Worm (Caenorhabditis elegans): ENCODE measurements around the gene jmjd-3.2.

The jmjd-3.2 gene

ce11 chrX:14478743-14479428 lies 30.9 kb downstream of the jmjd-3.2 start, which contains the start of gene M163.11:
TSS of gene M163.11 (plus strand) at chrX:14479378.
- peak; percentile 48 for TF ChIP-seq dao-5 (tag; optimal IDR thresholded peaks at IDR 0.05)
- TF ChIP-seq W03F9.2 (tag; optimal IDR thresholded peaks at IDR 0.05) = no peak

- TF ChIP-seq dao-5 (tag; optimal IDR thresholded peaks at IDR 0.05) (no peak), him-1 (tag; optimal IDR thresholded peaks at IDR 0.05) (peak; percentile 4), W03F9.2 (tag; optimal IDR thresholded peaks at IDR 0.05) (peak; percentile 41)
These were observed 32.2 kb downstream of the jmjd-3.2 start, which contains the start of gene gfi-3 for ce11 chrX:14480248-14480647. TSS of gene gfi-3 (plus strand) at chrX:14480572.

- TF ChIP-seq dao-5 (tag; optimal IDR thresholded peaks at IDR 0.05) (no peak), him-1 (tag; optimal IDR thresholded peaks at IDR 0.05) (no peak), W03F9.2 (tag; optimal IDR thresholded peaks at IDR 0.05) (no peak)
These were observed 33.6 kb downstream of the jmjd-3.2 start for ce11 chrX:14481637-14482036.

- no peak for TF ChIP-seq W03F9.2 (tag; optimal IDR thresholded peaks at IDR 0.05)
- TF ChIP-seq dao-5 (tag; optimal IDR thresholded peaks at IDR 0.05) = no peak
- TF ChIP-seq him-1 (tag; optimal IDR thresholded peaks at IDR 0.05) = no peak
These were observed 36.8 kb downstream of the jmjd-3.2 start, which contains the start of gene M163.8 for ce11 chrX:14484827-14485226. TSS of gene M163.8 (plus strand) at chrX:14485127.

ce11 chrX:14486503-14486902 lies 38.5 kb downstream of the jmjd-3.2 start:
- TF ChIP-seq W03F9.2 (tag; optimal IDR thresholded peaks at IDR 0.05) (no peak), him-1 (tag; optimal IDR thresholded peaks at IDR 0.05) (no peak), dao-5 (tag; optimal IDR thresholded peaks at IDR 0.05) (no peak)

- TF ChIP-seq dao-5 (tag; optimal IDR thresholded peaks at IDR 0.05) = no peak
- TF ChIP-seq him-1 (tag; optimal IDR thresholded peaks at IDR 0.05) = no peak
- TF ChIP-seq W03F9.2 (tag; optimal IDR thresholded peaks at IDR 0.05) = no peak
These were observed 39.3 kb downstream of the jmjd-3.2 start for ce11 chrX:14487333-14487732.

- no peak for TF ChIP-seq him-1 (tag; optimal IDR thresholded peaks at IDR 0.05)
- no peak for TF ChIP-seq W03F9.2 (tag; optimal IDR thresholded peaks at IDR 0.05)
- no peak for TF ChIP-seq dao-5 (tag; optimal IDR thresholded peaks at IDR 0.05)
These were observed 39.8 kb downstream of the jmjd-3.2 start for ce11 chrX:14487832-14488231.

ce11 chrX:14489945-14490344 lies 41.9 kb downstream of the jmjd-3.2 start, which contains the start of gene his-24:
TSS of gene his-24 (plus strand) at chrX:14490094.
- TF ChIP-seq him-1 (tag; optimal IDR thresholded peaks at IDR 0.05) = no peak
- TF ChIP-seq dao-5 (tag; optimal IDR thresholded peaks at IDR 0.05) = no peak
- no peak for TF ChIP-seq W03F9.2 (tag; optimal IDR thresholded peaks at IDR 0.05)

ce11 chrX:14490486-14490885 lies 42.5 kb downstream of the jmjd-3.2 start:
- TF ChIP-seq W03F9.2 (tag; optimal IDR thresholded peaks at IDR 0.05) (no peak), him-1 (tag; optimal IDR thresholded peaks at IDR 0.05) (no peak), dao-5 (tag; optimal IDR thresholded peaks at IDR 0.05) (no peak)

- TF ChIP-seq him-1 (tag; optimal IDR thresholded peaks at IDR 0.05) (no peak), W03F9.2 (tag; optimal IDR thresholded peaks at IDR 0.05) (no peak), dao-5 (tag; optimal IDR thresholded peaks at IDR 0.05) (no peak)
These were observed 43.1 kb downstream of the jmjd-3.2 start for ce11 chrX:14491103-14491502.

ce11 chrX:14492441-14492840 lies 44.4 kb downstream of the jmjd-3.2 start:
- TF ChIP-seq W03F9.2 (tag; optimal IDR thresholded peaks at IDR 0.05) (no peak), him-1 (tag; optimal IDR thresholded peaks at IDR 0.05) (no peak), dao-5 (tag; optimal IDR thresholded peaks at IDR 0.05) (no peak)

ce11 chrX:14495075-14495474 lies 47.1 kb downstream of the jmjd-3.2 start:
- no peak for TF ChIP-seq dao-5 (tag; optimal IDR thresholded peaks at IDR 0.05)
- no peak for TF ChIP-seq W03F9.2 (tag; optimal IDR thresholded peaks at IDR 0.05)
- no peak for TF ChIP-seq him-1 (tag; optimal IDR thresholded peaks at IDR 0.05)

- TF ChIP-seq W03F9.2 (tag; optimal IDR thresholded peaks at IDR 0.05) (no peak), him-1 (tag; optimal IDR thresholded peaks at IDR 0.05) (no peak)
These were observed 47.8 kb downstream of the jmjd-3.2 start, which contains the start of gene ztf-14 for ce11 chrX:14495785-14496184. TSS of gene ztf-14 (plus strand) at chrX:14496085.

- TF ChIP-seq W03F9.2 (tag; optimal IDR thresholded peaks at IDR 0.05) (no peak), him-1 (tag; optimal IDR thresholded peaks at IDR 0.05) (no peak), dao-5 (tag; optimal IDR thresholded peaks at IDR 0.05) (no peak)
These were observed 48.5 kb downstream of the jmjd-3.2 start for ce11 chrX:14496545-14496944.

All from whole organism, L4/young adult.